Fruit fly (Drosophila melanogaster) whole organism, embryonic: Measurements from ENCODE around the gene CG14036.

Source experiments
- Asciz ChIP-seq: fragments of 200-800 bp; sonication (Bioruptor generic); optimal IDR thresholded peaks from 2 replicates; lab custom pipeline; 2017; ENCODE audit warnings: missing biosample characterization, mild to moderate bottlenecking, missing genetic modification characterization, missing genetic modification reagents
- Atf-2 ChIP-seq: fragments of 200-800 bp; sonication (Bioruptor generic); optimal IDR thresholded peaks from 2 replicates; lab custom pipeline; 2016; ENCODE audit warnings: missing biosample characterization, missing genetic modification characterization
- Atf6 ChIP-seq: fragments of 200-800 bp; sonication (Bioruptor generic); IDR thresholded peaks from 2 replicates; pipeline ENCODE4 v1.3.6; 2022; ENCODE audit warnings: missing biosample characterization, missing genetic modification characterization
- Bgb ChIP-seq: fragments of 200-800 bp; sonication (Bioruptor generic); IDR thresholded peaks from 2 replicates; pipeline ENCODE4 v1.3.6; 2022; ENCODE audit warnings: missing biosample characterization, missing genetic modification characterization; ENCODE audit not compliant: partially characterized antibody
- Blimp-1 ChIP-seq: fragments of 200-800 bp; sonication (Bioruptor generic); optimal IDR thresholded peaks from 3 replicates; lab custom pipeline; 2018; ENCODE audit warnings: missing biosample characterization, missing genetic modification characterization, mild to moderate bottlenecking, moderate library complexity, missing genetic modification reagents
- BtbVII ChIP-seq: fragments of 200-800 bp; sonication (Bioruptor generic); optimal IDR thresholded peaks from 3 replicates; lab custom pipeline; 2017; ENCODE audit warnings: missing biosample characterization, mild to moderate bottlenecking, missing genetic modification characterization
- Bteb2 ChIP-seq: fragments of 200-800 bp; sonication (Bioruptor generic); optimal IDR thresholded peaks from 2 replicates; lab custom pipeline; 2016; ENCODE audit warnings: missing biosample characterization, missing genetic modification characterization
- CG12071 ChIP-seq: fragments of 200-800 bp; sonication (Bioruptor generic); optimal IDR thresholded peaks from 3 replicates; lab custom pipeline; 2018; ENCODE audit warnings: missing biosample characterization, mild to moderate bottlenecking, missing genetic modification characterization
- CG13123 ChIP-seq: fragments of 200-800 bp; sonication (Bioruptor generic); optimal IDR thresholded peaks from 2 replicates; lab custom pipeline; 2016; ENCODE audit warnings: missing biosample characterization, missing genetic modification characterization
- CG1603 ChIP-seq: fragments of 200-800 bp; sonication (Bioruptor generic); optimal IDR thresholded peaks from 2 replicates; lab custom pipeline; 2019; ENCODE audit warnings: missing biosample characterization, mild to moderate bottlenecking, missing genetic modification characterization, moderate library complexity
- CG17912 ChIP-seq: fragments of 200-800 bp; sonication (Bioruptor generic); optimal IDR thresholded peaks from 2 replicates; lab custom pipeline; 2018; ENCODE audit warnings: missing biosample characterization, mild to moderate bottlenecking, missing genetic modification characterization
- CG18764 ChIP-seq: fragments of 200-800 bp; sonication (Bioruptor generic); optimal IDR thresholded peaks from 3 replicates; lab custom pipeline; 2016; ENCODE audit warnings: missing biosample characterization, missing genetic modification characterization
- CG3726 ChIP-seq: fragments of 200-800 bp; sonication (Bioruptor generic); IDR thresholded peaks from 3 replicates; pipeline ENCODE4, ENCODE4 v1.3.6; 2022; ENCODE audit warnings: missing biosample characterization, missing genetic modification characterization
- CG4617 ChIP-seq: fragments of 200-800 bp; sonication (Bioruptor generic); optimal IDR thresholded peaks from 3 replicates; lab custom pipeline; 2016; ENCODE audit warnings: missing biosample characterization, missing genetic modification characterization, borderline replicate concordance
- CG4854 ChIP-seq: fragments of 200-800 bp; sonication (Bioruptor generic); optimal IDR thresholded peaks from 2 replicates; lab custom pipeline; 2016; ENCODE audit warnings: missing biosample characterization, missing genetic modification characterization, inconsistent platforms
- CG5245 ChIP-seq: fragments of 200-800 bp; sonication (Bioruptor generic); optimal IDR thresholded peaks from 3 replicates; lab custom pipeline; 2016; ENCODE audit warnings: missing biosample characterization, missing genetic modification characterization
- CG7786 ChIP-seq: fragments of 200-800 bp; sonication (Bioruptor generic); optimal IDR thresholded peaks from 2 replicates; lab custom pipeline; 2016; ENCODE audit warnings: missing biosample characterization, missing genetic modification characterization
- CG8089 ChIP-seq: fragments of 200-800 bp; sonication (Bioruptor generic); optimal IDR thresholded peaks from 3 replicates; lab custom pipeline; 2016; ENCODE audit warnings: missing biosample characterization, missing genetic modification characterization
- CG9797 ChIP-seq: fragments of 200-800 bp; sonication (Bioruptor generic); optimal IDR thresholded peaks from 3 replicates; lab custom pipeline; 2018; ENCODE audit warnings: missing biosample characterization, mild to moderate bottlenecking, missing genetic modification characterization
- CG9817 ChIP-seq: fragments of 200-800 bp; sonication (Bioruptor generic); optimal IDR thresholded peaks from 2 replicates; lab custom pipeline; 2018; ENCODE audit warnings: missing biosample characterization, mild to moderate bottlenecking, missing genetic modification characterization, moderate library complexity
- CrebB ChIP-seq: fragments of 200-800 bp; sonication (Bioruptor generic); optimal IDR thresholded peaks from 3 replicates; lab custom pipeline; 2018; ENCODE audit warnings: missing biosample characterization, mild to moderate bottlenecking, missing genetic modification characterization
- Dip2 ChIP-seq: fragments of 200-800 bp; sonication (Bioruptor generic); IDR thresholded peaks from 2 replicates; pipeline ENCODE4 v1.3.6; 2022; ENCODE audit warnings: missing biosample characterization, missing genetic modification characterization
- Fer1 ChIP-seq: fragments of 200-800 bp; sonication (Bioruptor generic); optimal IDR thresholded peaks from 2 replicates; lab custom pipeline; 2017; ENCODE audit warnings: missing biosample characterization, mild to moderate bottlenecking, missing genetic modification characterization
- Nf-YC ChIP-seq: fragments of 200-800 bp; optimal IDR thresholded peaks from 3 replicates; lab custom pipeline; 2019; ENCODE audit warnings: missing biosample characterization, mild to moderate bottlenecking, missing genetic modification characterization, moderate library complexity
- Side ChIP-seq: fragments of 200-800 bp; sonication (Bioruptor generic); optimal IDR thresholded peaks from 2 replicates; lab custom pipeline; 2016; ENCODE audit warnings: missing biosample characterization, missing genetic modification characterization
- ara ChIP-seq: fragments of 200-800 bp; sonication (Bioruptor generic); IDR thresholded peaks from 2 replicates; pipeline ENCODE4 v1.3.6; 2022; ENCODE audit warnings: missing biosample characterization, missing genetic modification characterization
- cad ChIP-seq: fragments of >200 bp; optimal IDR thresholded peaks from 2 replicates; lab custom pipeline; 2017; ENCODE audit warnings: missing biosample characterization, missing genetic modification characterization
- cato ChIP-seq: fragments of 200-800 bp; sonication (Bioruptor generic); optimal IDR thresholded peaks from 2 replicates; lab custom pipeline; 2016; ENCODE audit warnings: missing biosample characterization, missing genetic modification characterization, borderline replicate concordance
- chn ChIP-seq: fragments of 200-800 bp; sonication (Bioruptor generic); optimal IDR thresholded peaks from 2 replicates; lab custom pipeline; 2016; ENCODE audit warnings: missing biosample characterization, missing genetic modification characterization
- cwo ChIP-seq: fragments of 200-800 bp; sonication (Bioruptor generic); optimal IDR thresholded peaks from 3 replicates; lab custom pipeline; 2017; ENCODE audit warnings: missing biosample characterization, missing genetic modification characterization, mild to moderate bottlenecking, moderate library complexity, missing genetic modification reagents
- dimm ChIP-seq: fragments of 200-800 bp; sonication (Bioruptor generic); IDR thresholded peaks from 2 replicates; pipeline ENCODE4 v1.3.6; 2022; ENCODE audit warnings: missing biosample characterization, missing genetic modification characterization
- eve ChIP-seq, 2 experiments: fragments of >200 bp; optimal IDR thresholded peaks; 2 replicates each; lab custom pipeline; 2017; ENCODE audit warnings: missing biosample characterization in 2 of 2, missing genetic modification characterization in 2 of 2
- gfzf ChIP-seq: fragments of 200-800 bp; sonication (Bioruptor generic); optimal IDR thresholded peaks from 2 replicates; lab custom pipeline; 2016; ENCODE audit warnings: missing biosample characterization, mild to moderate bottlenecking, missing genetic modification characterization, moderate library complexity
- hb ChIP-seq: fragments of 200-800 bp; sonication (Bioruptor generic); IDR thresholded peaks from 3 replicates; pipeline ENCODE4 v1.3.6; 2022; ENCODE audit warnings: missing biosample characterization, missing genetic modification characterization; ENCODE audit not compliant: partially characterized antibody
- ind ChIP-seq: fragments of 200-800 bp; sonication (Bioruptor generic); optimal IDR thresholded peaks from 3 replicates; lab custom pipeline; 2016; ENCODE audit warnings: missing biosample characterization, missing genetic modification characterization
- insv ChIP-seq, 2 experiments: fragments of 200-800 bp; sonication (Bioruptor generic); optimal IDR thresholded peaks; 3 replicates each; lab custom pipeline; 2016 to 2018; ENCODE audit warnings: missing biosample characterization in 2 of 2, missing genetic modification characterization in 2 of 2
- jing ChIP-seq: fragments of 200-800 bp; sonication (Bioruptor generic); optimal IDR thresholded peaks from 2 replicates; lab custom pipeline; 2018; ENCODE audit warnings: missing biosample characterization, mild to moderate bottlenecking, missing genetic modification characterization
- kay ChIP-seq: fragments of 200-800 bp; sonication (Bioruptor generic); optimal IDR thresholded peaks from 2 replicates; lab custom pipeline; 2016; ENCODE audit warnings: missing biosample characterization, missing genetic modification characterization
- otp ChIP-seq: fragments of 200-800 bp; sonication (Bioruptor generic); IDR thresholded peaks from 3 replicates; pipeline ENCODE4, ENCODE4 v1.3.6; 2022; ENCODE audit warnings: missing biosample characterization, missing genetic modification characterization
- prd ChIP-seq, 3 experiments: fragments of >200 bp in 2 of 3; fragments of 200-800 bp in 1 of 3; sonication (Bioruptor generic) in 1 of 3; optimal IDR thresholded peaks in 2 of 3; IDR thresholded peaks in 1 of 3; 2 replicates in 2 of 3; 3 replicates in 1 of 3; pipeline versions ENCODE4 v1.3.6 to Lab custom; 2017 to 2022; ENCODE audit warnings: missing biosample characterization in 1 of 3, missing genetic modification characterization in 1 of 3
- rib ChIP-seq: fragments of 200-800 bp; sonication (Bioruptor generic); IDR thresholded peaks from 2 replicates; pipeline ENCODE4 v1.3.6; 2022; ENCODE audit warnings: missing biosample characterization, missing genetic modification characterization
- sd ChIP-seq: fragments of 200-800 bp; sonication (Bioruptor generic); optimal IDR thresholded peaks from 3 replicates; lab custom pipeline; 2018; ENCODE audit warnings: missing biosample characterization, mild to moderate bottlenecking, missing genetic modification characterization, moderate library complexity
- shn ChIP-seq: fragments of 200-800 bp; sonication (Bioruptor generic); optimal IDR thresholded peaks from 3 replicates; lab custom pipeline; 2016; ENCODE audit warnings: missing biosample characterization, missing genetic modification characterization
- sna ChIP-seq: fragments of 200-800 bp; sonication (Bioruptor generic); IDR thresholded peaks from 2 replicates; pipeline ENCODE4 v1.3.6; 2022; ENCODE audit warnings: missing biosample characterization, missing genetic modification characterization; ENCODE audit not compliant: partially characterized antibody
- sob ChIP-seq: fragments of 200-800 bp; sonication (Bioruptor generic); IDR thresholded peaks from 2 replicates; pipeline ENCODE4 v1.3.6; 2022; ENCODE audit warnings: missing biosample characterization, missing genetic modification characterization
- tgo ChIP-seq: fragments of 200-800 bp; sonication (Bioruptor generic); IDR thresholded peaks from 3 replicates; pipeline ENCODE4 v1.3.6; 2022; ENCODE audit warnings: missing biosample characterization, missing genetic modification characterization
- ttk ChIP-seq: fragments of 200-800 bp; sonication (Bioruptor generic); IDR thresholded peaks from 2 replicates; pipeline ENCODE4 v2.1.2; 2022; ENCODE audit warnings: missing biosample characterization, missing genetic modification characterization
- unc-4 ChIP-seq: fragments of 200-800 bp; sonication (Bioruptor generic); IDR thresholded peaks from 2 replicates; pipeline ENCODE4 v1.3.6; 2022; ENCODE audit warnings: missing biosample characterization, missing genetic modification characterization; ENCODE audit not compliant: partially characterized antibody
- unpg ChIP-seq: fragments of 200-800 bp; sonication (Bioruptor generic); optimal IDR thresholded peaks from 3 replicates; lab custom pipeline; 2018; ENCODE audit warnings: missing biosample characterization, mild to moderate bottlenecking, missing genetic modification characterization, moderate library complexity

CG14036 gene

DNA sequence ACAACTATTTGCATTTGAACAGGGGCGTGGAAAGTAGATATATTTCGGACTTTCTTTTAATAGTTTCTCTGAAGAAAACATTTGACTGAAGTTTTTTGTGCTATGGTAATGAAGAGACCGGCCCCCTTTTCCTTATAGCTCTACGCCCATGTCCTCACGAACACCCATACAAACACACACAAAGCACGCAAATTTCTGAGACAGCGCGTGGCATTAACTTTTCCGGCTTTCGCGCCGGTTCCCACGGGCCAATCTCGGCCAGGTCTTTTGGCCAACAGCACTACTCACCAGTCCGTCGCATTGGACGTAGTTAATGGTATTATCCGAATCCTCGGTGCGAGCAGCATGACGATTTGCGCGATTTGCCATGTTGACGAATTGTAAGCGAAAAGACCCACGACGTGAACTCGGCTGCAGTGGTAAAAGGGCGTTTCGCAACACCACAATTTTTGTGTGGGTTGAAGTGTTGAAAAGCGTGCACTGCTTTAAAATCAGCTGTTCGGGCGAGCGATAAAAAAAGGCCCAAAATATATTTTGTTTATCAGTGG, 2.4 kb downstream of the CG14036 start, which contains the start of gene senju (continued):
- TF ChIP-seq cato (GFP tag; lab: Kevin White, UChicago) = peak; percentile 58
- peak; percentile 61 for TF ChIP-seq CG9797 (GFP tag; lab: Kevin White, UChicago)
- TF ChIP-seq CG5245 (GFP tag; lab: Kevin White, UChicago) = peak; percentile 80
- TF ChIP-seq Fer1 = peak; percentile 87
- TF ChIP-seq sob = peak; percentile 84
- peak; percentile 80 for TF ChIP-seq unpg
- TF ChIP-seq tgo (GFP tag; lab: Robert Waterston, UW) = peak; percentile 82
- peak; percentile 70 for TF ChIP-seq kay
- peak; percentile 95 for TF ChIP-seq CG4617
- peak; percentile 76 for TF ChIP-seq jing
- no peak for TF ChIP-seq dimm
- TF ChIP-seq ttk (GFP tag; lab: Robert Waterston, UW) = peak; percentile 69
- TF ChIP-seq CG8089 = peak; percentile 80
- TF ChIP-seq Atf6 = peak; percentile 80
- peak; percentile 79 for TF ChIP-seq CG4854 (GFP tag; lab: Kevin White, UChicago)
- peak; percentile 79 for TF ChIP-seq cwo
- TF ChIP-seq sd (tag; lab: Kevin White, UChicago) = peak; percentile 73
- peak; percentile 74 for TF ChIP-seq Asciz (GFP tag; lab: Kevin White, UChicago)
- TF ChIP-seq chn (GFP tag; lab: Kevin White, UChicago) = peak; percentile 87
- TF ChIP-seq otp (GFP tag; lab: Robert Waterston, UW) = peak; percentile 57
- peak; percentile 77 for TF ChIP-seq CG12071
- peak; percentile 44 for TF ChIP-seq gfzf (GFP tag; lab: Kevin White, UChicago)
- TF ChIP-seq CrebB (tag; lab: Kevin White, UChicago) = peak; percentile 69
- peak; percentile 81 for TF ChIP-seq CG13123 (GFP tag; lab: Kevin White, UChicago)
- TF ChIP-seq ind (GFP tag; lab: Kevin White, UChicago) = peak; percentile 78
- peak; percentile 91 for TF ChIP-seq Side
- TF ChIP-seq Nf-YC (tag; lab: Kevin White, UChicago) = peak; percentile 73
- TF ChIP-seq shn (GFP tag; lab: Kevin White, UChicago) = peak; percentile 86
- no peak for TF ChIP-seq sna (GFP tag; lab: Robert Waterston, UW)
- peak; percentile 95 for TF ChIP-seq rib (GFP tag; lab: Robert Waterston, UW)
- TF ChIP-seq CG9817 (tag; lab: Kevin White, UChicago) = peak; percentile 51
- TF ChIP-seq eve (GFP tag; optimal IDR thresholded peaks at IDR 0.05; lab: Kevin White, UChicago) = no peak
- peak; percentile 62 for TF ChIP-seq Atf-2 (GFP tag; lab: Kevin White, UChicago)
- peak; percentile 79 for TF ChIP-seq ara (GFP tag; lab: Robert Waterston, UW)
- peak; percentile 50 for TF ChIP-seq Bteb2 (GFP tag; lab: Kevin White, UChicago)
- TF ChIP-seq BtbVII (GFP tag; lab: Kevin White, UChicago) = peak; percentile 84
- peak; percentile 88 for TF ChIP-seq CG7786 (GFP tag; lab: Kevin White, UChicago)
- TF ChIP-seq cad (GFP tag; lab: Kevin White, UChicago) = no peak
- peak; percentile 74 for TF ChIP-seq CG18764 (GFP tag; lab: Kevin White, UChicago)
- TF ChIP-seq unc-4 (GFP tag; lab: Robert Waterston, UW) = peak; percentile 32; the same call in 1 of the 2 replicates
- peak; percentile 48; the same call in 1 of the 2 replicates for TF ChIP-seq Bgb (GFP tag; lab: Robert Waterston, UW)
- TF ChIP-seq Dip2 = no peak
- TF ChIP-seq insv (GFP tag; optimal IDR thresholded peaks at IDR 0.05; lab: Kevin White, UChicago) = peak in 1 of 2 experiments; percentile 64
- TF ChIP-seq CG3726 = peak; percentile 69; the same call in 2 of the 3 replicates
- TF ChIP-seq CG1603 (tag; lab: Kevin White, UChicago) = peak; percentile 76
- no peak for TF ChIP-seq prd (optimal IDR thresholded peaks at IDR 0.05; lab: Kevin White, UChicago)
- peak; percentile 84 for TF ChIP-seq prd (GFP tag; IDR thresholded peaks at IDR 0.05; lab: Robert Waterston, UW)
- no peak for TF ChIP-seq hb (GFP tag; lab: Robert Waterston, UW)
- peak; percentile 71 for TF ChIP-seq Blimp-1 (GFP tag; lab: Kevin White, UChicago)
- peak; percentile 79 for TF ChIP-seq CG17912
